Worm (Caenorhabditis elegans) whole organism, young adult: Measurements from ENCODE around the gene acly-1.
A peak's percentile ranks its signal among the peaks of the same experiment; 100 is the strongest.
"Not testable (repeated sequence)": the region's sequence is repeated elsewhere in the genome, so short reads cannot be mapped to it uniquely, and the experiment has no call there.

ENCODE experiments used
- B0035.1 ChIP-seq: sonication (generic microtip); optimal IDR thresholded peaks from 2 replicates; lab custom pipeline; 2016; ENCODE audit warnings: missing genetic modification characterization, mild to moderate bottlenecking, missing compliant biosample characterization, missing genotype, missing genetic modification reagents
- F23B12.7 ChIP-seq: sonication (generic microtip); optimal IDR thresholded peaks from 2 replicates; lab custom pipeline; 2017; ENCODE audit warnings: missing genetic modification characterization, mild to moderate bottlenecking, missing compliant biosample characterization, antibody characterized with exemption, moderate library complexity; ENCODE audit not compliant: insufficient read depth
- F33H1.4 ChIP-seq: fragments of 200-800 bp; sonication (Bioruptor generic); IDR thresholded peaks from 2 replicates; pipeline ENCODE4 v1.3.6; 2022; ENCODE audit warnings: missing genetic modification reagents, missing genetic modification characterization, missing compliant biosample characterization
- F37B4.10 ChIP-seq: fragments of 200-800 bp; sonication (Bioruptor generic); IDR thresholded peaks from 2 replicates; pipeline ENCODE4 v1.3.6; 2022; ENCODE audit warnings: missing genetic modification characterization, missing compliant biosample characterization
- F39B2.1 ChIP-seq: fragments of 200-800 bp; sonication (Bioruptor generic); IDR thresholded peaks from 2 replicates; pipeline ENCODE4 v1.3.6; 2022; ENCODE audit warnings: missing genetic modification reagents, missing genetic modification characterization, missing compliant biosample characterization
- F55B11.4 ChIP-seq: sonication (generic microtip); optimal IDR thresholded peaks from 2 replicates; lab custom pipeline; 2016; ENCODE audit warnings: missing compliant biosample characterization, missing genetic modification characterization, borderline replicate concordance; ENCODE audit not compliant: insufficient read depth
- T07F8.4 ChIP-seq: sonication (generic microtip); optimal IDR thresholded peaks from 2 replicates; lab custom pipeline; 2016; ENCODE audit warnings: mild to moderate bottlenecking, missing genetic modification characterization, moderate library complexity, missing compliant biosample characterization
- Y53G8AR.9 ChIP-seq: fragments of 200-800 bp; sonication (Bioruptor generic); conservative IDR thresholded peaks from 2 replicates; pipeline ENCODE4 v1.3.6; 2022; ENCODE audit warnings: missing genetic modification reagents, missing genetic modification characterization, missing compliant biosample characterization
- Y67H2A.10 ChIP-seq: fragments of 200-800 bp; sonication (Bioruptor generic); conservative IDR thresholded peaks from 2 replicates; pipeline ENCODE4 v1.3.6; 2022; ENCODE audit warnings: missing genetic modification reagents, missing genetic modification characterization, missing compliant biosample characterization
- aptf-3 ChIP-seq: fragments of 200-800 bp; sonication (Bioruptor generic); IDR thresholded peaks from 2 replicates; pipeline ENCODE4 v1.3.6; 2022; ENCODE audit warnings: missing genetic modification characterization, missing compliant biosample characterization
- bed-2 ChIP-seq: fragments of 200-800 bp; sonication (Bioruptor generic); IDR thresholded peaks from 2 replicates; pipeline ENCODE4 v1.3.6; 2022; ENCODE audit warnings: missing genetic modification reagents, missing genetic modification characterization, missing compliant biosample characterization
- cebp-1 ChIP-seq, 2 experiments: fragments of 200-800 bp in 1 of 2; sonication (Bioruptor generic) in 1 of 2; sonication (generic microtip) in 1 of 2; IDR thresholded peaks in 1 of 2; optimal IDR thresholded peaks in 1 of 2; 2 replicates each; pipeline versions ENCODE4 v1.3.6 to Lab custom; 2017 to 2022; ENCODE audit warnings: missing compliant biosample characterization in 2 of 2, missing genetic modification characterization in 2 of 2, mild to moderate bottlenecking in 1 of 2, missing genetic modification reagents in 1 of 2, moderate library complexity in 1 of 2
- ceh-100 ChIP-seq: fragments of 200-800 bp; sonication (Bioruptor generic); IDR thresholded peaks from 2 replicates; pipeline ENCODE4 v1.3.6; 2022; ENCODE audit warnings: missing genetic modification reagents, missing genetic modification characterization, missing compliant biosample characterization
- ceh-58 ChIP-seq: fragments of 200-800 bp; sonication (Bioruptor generic); IDR thresholded peaks from 2 replicates; pipeline ENCODE4 v1.3.6; 2022; ENCODE audit warnings: missing genetic modification characterization, missing compliant biosample characterization
- die-1 ChIP-seq: sonication (generic microtip); optimal IDR thresholded peaks from 2 replicates; lab custom pipeline; 2016; ENCODE audit warnings: missing genotype, mild to moderate bottlenecking, missing genetic modification characterization, missing compliant biosample characterization
- dox-1 ChIP-seq: fragments of 200-800 bp; sonication (Bioruptor generic); IDR thresholded peaks from 2 replicates; pipeline ENCODE4 v1.3.6; 2022; ENCODE audit warnings: missing genetic modification reagents, missing genetic modification characterization, missing compliant biosample characterization
- egl-18 ChIP-seq: fragments of 200-800 bp; sonication (Bioruptor generic); IDR thresholded peaks from 2 replicates; pipeline ENCODE4 v1.3.6; 2022; ENCODE audit warnings: missing genetic modification reagents, missing genetic modification characterization, missing compliant biosample characterization
- egrh-3 ChIP-seq: fragments of 200-800 bp; sonication (Bioruptor generic); IDR thresholded peaks from 2 replicates; pipeline ENCODE4 v1.3.6; 2022; ENCODE audit warnings: missing genetic modification reagents, missing genetic modification characterization, missing compliant biosample characterization
- ekl-4 ChIP-seq: fragments of 200-800 bp; sonication (Bioruptor generic); IDR thresholded peaks from 2 replicates; pipeline ENCODE4 v1.3.6; 2022; ENCODE audit warnings: missing genetic modification reagents, missing genetic modification characterization, missing compliant biosample characterization
- hmg-1.2 ChIP-seq: fragments of 200-800 bp; sonication (Bioruptor generic); IDR thresholded peaks from 2 replicates; pipeline ENCODE4 v1.3.6; 2022; ENCODE audit warnings: missing genetic modification reagents, missing genetic modification characterization, missing compliant biosample characterization
- lin-26 ChIP-seq: fragments of 200-800 bp; sonication (Bioruptor generic); IDR thresholded peaks from 2 replicates; pipeline ENCODE4 v1.3.6; 2022; ENCODE audit warnings: missing genetic modification reagents, missing genetic modification characterization, missing compliant biosample characterization
- lin-35 ChIP-seq, 3 experiments: fragments of 150-350 bp in 2 of 3; sonication (generic microtip) in 1 of 3; optimal IDR thresholded peaks; 2 replicates each; lab custom pipeline; 2014 to 2018; ENCODE audit warnings: missing biosample characterization in 3 of 3, missing genetic modification characterization in 3 of 3, missing genetic modification reagents in 3 of 3
- lin-54 ChIP-seq: fragments of 200-800 bp; sonication (Bioruptor generic); optimal IDR thresholded peaks from 2 replicates; lab custom pipeline; 2018; ENCODE audit warnings: mild to moderate bottlenecking, missing genetic modification characterization, missing compliant biosample characterization
- madf-3 ChIP-seq: fragments of 200-800 bp; sonication (Bioruptor generic); IDR thresholded peaks from 2 replicates; pipeline ENCODE4 v1.3.6; 2022; ENCODE audit warnings: missing genetic modification reagents, missing genetic modification characterization, missing compliant biosample characterization
- madf-6 ChIP-seq: fragments of 200-800 bp; sonication (Bioruptor generic); IDR thresholded peaks from 2 replicates; pipeline ENCODE4 v1.3.6; 2022; ENCODE audit warnings: missing genetic modification reagents, missing genetic modification characterization, missing compliant biosample characterization
- madf-8 ChIP-seq: fragments of 200-800 bp; sonication (Bioruptor generic); conservative IDR thresholded peaks from 2 replicates; pipeline ENCODE4 v1.3.6; 2022; ENCODE audit warnings: missing genetic modification reagents, missing genetic modification characterization, missing compliant biosample characterization
- rpc-1 ChIP-seq, 2 experiments: fragments of 150-350 bp in 1 of 2; sonication (generic microtip) in 1 of 2; optimal IDR thresholded peaks; 2 replicates each; lab custom pipeline; 2014 to 2018; ENCODE audit warnings: missing biosample characterization in 1 of 2, missing genetic modification characterization in 1 of 2, missing genetic modification reagents in 1 of 2, missing genotype in 1 of 2
- sea-2 ChIP-seq: fragments of 200-800 bp; sonication (Bioruptor generic); IDR thresholded peaks from 2 replicates; pipeline ENCODE4 v1.3.6; 2022; ENCODE audit warnings: missing genetic modification characterization, missing compliant biosample characterization
- snpc-4 ChIP-seq, 5 experiments: fragments of 150-350 bp in 1 of 5; sonication (generic microtip) in 4 of 5; optimal IDR thresholded peaks; 2 replicates each; lab custom pipeline; 2014 to 2018; ENCODE audit warnings: missing genetic modification characterization in 5 of 5, missing biosample characterization in 3 of 5, antibody characterized with exemption in 2 of 5, mild to moderate bottlenecking in 2 of 5, missing compliant biosample characterization in 2 of 5, missing genotype in 2 of 5, moderate library complexity in 2 of 5, missing genetic modification reagents in 1 of 5
- tlf-1 ChIP-seq: fragments of 200-800 bp; sonication (Bioruptor generic); optimal IDR thresholded peaks from 2 replicates; lab custom pipeline; 2018; ENCODE audit warnings: mild to moderate bottlenecking, missing genetic modification characterization, missing compliant biosample characterization
- unc-130 ChIP-seq: sonication (generic microtip); optimal IDR thresholded peaks from 2 replicates; lab custom pipeline; 2016; ENCODE audit warnings: missing genetic modification reagents, missing genetic modification characterization, missing compliant biosample characterization
- zfh-2 ChIP-seq: fragments of 200-800 bp; sonication (Bioruptor generic); conservative IDR thresholded peaks from 2 replicates; pipeline ENCODE4 v1.3.6; 2022; ENCODE audit warnings: missing genetic modification reagents, missing genetic modification characterization, missing compliant biosample characterization
- ztf-22 ChIP-seq: fragments of 200-800 bp; sonication (Bioruptor generic); optimal IDR thresholded peaks from 2 replicates; lab custom pipeline; 2018; ENCODE audit warnings: mild to moderate bottlenecking, missing genetic modification characterization, moderate library complexity, missing compliant biosample characterization
- ztf-28 ChIP-seq: fragments of 200-800 bp; sonication (Bioruptor generic); IDR thresholded peaks from 2 replicates; pipeline ENCODE4 v1.3.6; 2022; ENCODE audit warnings: missing genetic modification reagents, missing genetic modification characterization, missing compliant biosample characterization
- ztf-3 ChIP-seq: fragments of 200-800 bp; sonication (Bioruptor generic); optimal IDR thresholded peaks from 2 replicates; lab custom pipeline; 2018; ENCODE audit warnings: mild to moderate bottlenecking, missing genetic modification characterization, missing compliant biosample characterization

The acly-1 gene

DNA sequence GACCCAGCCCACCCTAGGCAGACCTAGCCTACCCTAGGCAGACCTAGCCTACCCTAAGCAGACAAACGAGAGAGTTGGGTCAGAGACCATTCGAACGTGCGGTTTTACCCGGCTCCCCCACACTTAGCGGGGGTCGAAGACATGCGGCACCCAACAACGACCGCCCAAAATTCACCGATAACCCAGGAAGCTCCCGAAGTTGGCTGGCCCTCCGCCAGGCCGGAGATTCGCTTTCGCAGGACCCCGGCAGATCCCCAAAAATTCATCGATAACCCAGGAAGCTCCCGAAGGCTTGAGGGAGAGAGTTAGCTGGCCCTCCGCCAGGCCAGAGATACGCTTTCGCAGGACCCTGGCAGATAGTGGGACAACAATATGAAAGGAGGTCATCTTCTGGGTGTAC is 29.6 kb downstream of the acly-1 start:
- 0 out of 2 replicates have a peak, but pooled peaks have one; percentile 13 for TF ChIP-seq dox-1 (GFP tag; lab: Robert Waterston, UW)
- not testable (repeated sequence) for TF ChIP-seq snpc-4 (GFP tag; optimal IDR thresholded peaks at IDR 0.05; lab: Kevin White, UChicago)
- peak in 1 of 4 experiments; percentile 60 for TF ChIP-seq snpc-4 (tag; optimal IDR thresholded peaks at IDR 0.05; lab: Kevin White, UChicago)
- peak; percentile 63; the same call in 1 of the 2 replicates for TF ChIP-seq egrh-3 (GFP tag; lab: Robert Waterston, UW)
- 0 out of 2 replicates have a peak, but pooled peaks have one; percentile 6 for TF ChIP-seq madf-6 (GFP tag; lab: Robert Waterston, UW)
- TF ChIP-seq zfh-2 (GFP tag; lab: Robert Waterston, UW): peak; percentile 76

DNA sequence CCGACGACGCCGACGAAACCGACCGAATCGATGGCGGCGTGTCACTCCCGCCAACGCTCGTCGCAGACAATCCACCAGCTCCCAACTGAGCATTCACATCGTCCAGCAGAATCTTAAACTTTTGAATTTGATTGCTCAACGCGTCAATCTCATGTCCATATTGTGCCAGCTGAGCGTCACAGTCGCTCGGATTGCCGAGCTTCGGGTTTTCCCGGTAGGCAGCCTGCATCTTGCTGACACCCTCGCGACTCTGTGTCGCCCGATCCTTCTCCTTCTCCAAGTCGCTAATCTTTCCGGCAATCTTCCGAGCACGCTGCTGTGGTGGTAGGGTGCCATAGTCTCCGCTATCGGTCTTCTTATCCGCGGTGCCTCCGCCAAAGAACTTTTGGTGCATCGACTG is 33.0 kb downstream of the acly-1 start:
- TF ChIP-seq Y53G8AR.9 (GFP tag; lab: Robert Waterston, UW): 0 out of 2 replicates have a peak, but pooled peaks have one; percentile 25
- no peak for TF ChIP-seq tlf-1 (GFP tag; lab: Kevin White, UChicago)
- peak; percentile 49; the same call in 1 of the 2 replicates for TF ChIP-seq egrh-3 (GFP tag; lab: Robert Waterston, UW)
- TF ChIP-seq zfh-2 (GFP tag; lab: Robert Waterston, UW): peak; percentile 88
- no peak for TF ChIP-seq ceh-58

DNA sequence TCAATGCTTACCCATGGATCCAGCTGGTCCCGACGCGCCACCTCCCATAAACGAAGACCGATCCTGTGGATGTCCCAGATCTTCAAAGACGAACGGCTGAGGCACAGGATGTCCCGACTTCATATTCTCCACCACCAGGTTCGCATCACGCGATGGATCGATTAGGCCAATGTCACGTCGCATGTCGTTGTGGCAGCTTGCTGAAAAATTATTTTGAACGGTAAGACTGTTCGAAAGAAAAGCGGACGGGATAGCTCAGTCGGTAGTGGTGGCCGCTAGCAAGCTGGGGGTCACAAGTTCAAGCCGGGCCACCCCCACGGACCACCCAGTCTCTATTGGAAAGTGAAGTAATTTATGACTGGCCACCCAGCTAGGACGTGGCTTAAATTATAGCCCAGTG is 33.8 kb downstream of the acly-1 start:
- TF ChIP-seq B0035.1: no peak
- no peak for TF ChIP-seq F55B11.4 (tag; lab: Kevin White, UChicago)
- TF ChIP-seq Y67H2A.10 (GFP tag; lab: Robert Waterston, UW): no peak
- TF ChIP-seq T07F8.4: no peak
- TF ChIP-seq madf-8: no peak
- TF ChIP-seq ztf-3: no peak
- TF ChIP-seq rpc-1 (optimal IDR thresholded peaks at IDR 0.05; lab: Kevin White, UChicago): no peak
- TF ChIP-seq rpc-1 (tag; optimal IDR thresholded peaks at IDR 0.05; lab: Kevin White, UChicago): peak; percentile 14
- 0 out of 2 replicates have a peak, but pooled peaks have one; percentile 21 for TF ChIP-seq madf-3 (GFP tag; lab: Robert Waterston, UW)
- TF ChIP-seq ceh-100: no peak
- TF ChIP-seq ztf-28 (GFP tag; lab: Robert Waterston, UW): no peak
- TF ChIP-seq die-1 (tag; lab: Kevin White, UChicago): no peak
- no peak for TF ChIP-seq F39B2.1 (GFP tag; lab: Robert Waterston, UW)
- no peak for TF ChIP-seq ztf-22 (GFP tag; lab: Kevin White, UChicago)
- TF ChIP-seq aptf-3: no peak
- TF ChIP-seq F23B12.7 (tag; lab: Kevin White, UChicago): no peak
- TF ChIP-seq lin-26 (GFP tag; lab: Robert Waterston, UW): 0 out of 2 replicates have a peak, but pooled peaks have one; percentile 44
- no peak for TF ChIP-seq lin-54 (GFP tag; lab: Kevin White, UChicago)
- TF ChIP-seq lin-35 (GFP tag; optimal IDR thresholded peaks at IDR 0.05; lab: Kevin White, UChicago): no peak
- TF ChIP-seq unc-130 (GFP tag; lab: Kevin White, UChicago): no peak
- TF ChIP-seq sea-2 (GFP tag; lab: Robert Waterston, UW): no peak
- no peak for TF ChIP-seq bed-2 (GFP tag; lab: Robert Waterston, UW)

DNA sequence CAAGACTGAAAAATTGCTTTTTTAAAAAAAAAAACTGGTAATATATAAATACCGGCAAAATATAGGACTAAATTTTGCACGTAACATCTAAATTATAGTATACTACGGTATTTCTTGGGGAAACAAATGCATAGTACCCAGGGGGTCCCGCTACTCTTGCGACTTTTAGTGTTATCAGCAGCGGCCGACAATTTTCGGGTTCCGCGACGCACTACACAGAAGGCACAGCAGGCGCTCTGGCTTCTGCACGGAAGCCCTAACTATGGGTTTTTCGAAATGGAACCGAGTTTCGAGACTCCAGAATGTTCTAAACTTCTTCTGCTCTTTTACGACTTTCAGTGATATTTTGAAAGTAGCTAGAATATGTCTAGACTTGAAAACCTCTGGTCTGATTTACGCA is 37.2 kb downstream of the acly-1 start:
- no peak for TF ChIP-seq egl-18 (GFP tag; lab: Robert Waterston, UW)
- no peak for TF ChIP-seq snpc-4 (GFP tag; optimal IDR thresholded peaks at IDR 0.05; lab: Kevin White, UChicago)
- TF ChIP-seq snpc-4 (tag; optimal IDR thresholded peaks at IDR 0.05; lab: Kevin White, UChicago): peak in 3 of 4 experiments; percentile 16 to 83 (median 73)
- TF ChIP-seq F37B4.10 (GFP tag; lab: Robert Waterston, UW): no peak
- no peak for TF ChIP-seq ekl-4 (GFP tag; lab: Robert Waterston, UW)
- no peak for TF ChIP-seq aptf-3
- no peak for TF ChIP-seq F33H1.4 (GFP tag; lab: Robert Waterston, UW)
- TF ChIP-seq hmg-1.2 (GFP tag; lab: Robert Waterston, UW): peak; percentile 22; the same call in 1 of the 2 replicates
- no peak for TF ChIP-seq cebp-1 (GFP tag; IDR thresholded peaks at IDR 0.05; lab: Robert Waterston, UW)
- no peak for TF ChIP-seq cebp-1 (tag; optimal IDR thresholded peaks at IDR 0.05; lab: Kevin White, UChicago)
